Worm (Caenorhabditis elegans) whole organism, L4 larva: Measurements from ENCODE around the gene F29A7.4.

Experiments used
- D1046.2 ChIP-seq: fragments of 200-800 bp; sonication (Bioruptor generic); IDR thresholded peaks from 2 replicates; pipeline ENCODE4 v1.3.6; 2022; ENCODE audit warnings: missing genetic modification characterization, missing compliant biosample characterization
- F44E2.7 ChIP-seq: fragments of 200-800 bp; sonication (Bioruptor generic); IDR thresholded peaks from 2 replicates; pipeline ENCODE4 v2.1.2; 2022; ENCODE audit warnings: missing genetic modification characterization, missing compliant biosample characterization
- F49E8.2 ChIP-seq: sonication (generic microtip); optimal IDR thresholded peaks from 2 replicates; lab custom pipeline; 2016; ENCODE audit warnings: missing compliant biosample characterization, mild to moderate bottlenecking, missing genetic modification characterization, borderline replicate concordance
- T20F7.1 ChIP-seq: fragments of 200-800 bp; sonication (Bioruptor generic); optimal IDR thresholded peaks from 2 replicates; lab custom pipeline; 2018; ENCODE audit warnings: mild to moderate bottlenecking, missing genetic modification characterization, missing compliant biosample characterization
- ZK337.2 ChIP-seq: fragments of 200-800 bp; sonication (Bioruptor generic); IDR thresholded peaks from 2 replicates; pipeline ENCODE4 v1.3.6; 2022; ENCODE audit warnings: missing genetic modification reagents, missing genetic modification characterization, missing compliant biosample characterization
- aha-1 ChIP-seq: fragments of 150-350 bp; peaks from one replicate; lab custom pipeline; 2014; ENCODE audit warnings: missing biosample characterization, missing genetic modification characterization
- aly-2 ChIP-seq: sonication (generic microtip); optimal IDR thresholded peaks from 2 replicates; lab custom pipeline; 2018; ENCODE audit warnings: missing biosample characterization, missing genetic modification characterization
- ceh-20 ChIP-seq: fragments of 200-800 bp; sonication (Bioruptor generic); IDR thresholded peaks from 2 replicates; pipeline ENCODE4 v1.3.6; 2022; ENCODE audit warnings: missing genetic modification reagents, missing genetic modification characterization, missing compliant biosample characterization
- ceh-32 ChIP-seq: sonication (generic microtip); optimal IDR thresholded peaks from 2 replicates; lab custom pipeline; 2016; ENCODE audit warnings: mild to moderate bottlenecking, missing genetic modification characterization, missing compliant biosample characterization; ENCODE audit not compliant: poor library complexity
- daf-16 ChIP-seq, 3 experiments: sonication (generic microtip); optimal IDR thresholded peaks; 2 replicates each; lab custom pipeline; 2016 to 2017; ENCODE audit warnings: missing genetic modification characterization in 3 of 3, missing genetic modification reagents in 3 of 3, mild to moderate bottlenecking in 2 of 3, missing compliant biosample characterization in 2 of 3, missing biosample characterization in 1 of 3, moderate library complexity in 1 of 3
- dmd-6 ChIP-seq: fragments of 200-800 bp; sonication (Bioruptor generic); IDR thresholded peaks from 2 replicates; pipeline ENCODE4 v1.3.6; 2022; ENCODE audit warnings: missing genetic modification reagents, missing genetic modification characterization, missing compliant biosample characterization
- dmd-8 ChIP-seq: fragments of 200-800 bp; sonication (Bioruptor generic); IDR thresholded peaks from 2 replicates; pipeline ENCODE4 v1.3.6; 2022; ENCODE audit warnings: missing genetic modification characterization, missing compliant biosample characterization
- dmd-9 ChIP-seq: fragments of 200-800 bp; sonication (Bioruptor generic); IDR thresholded peaks from 2 replicates; pipeline ENCODE4 v1.3.6; 2022; ENCODE audit warnings: missing genetic modification reagents, missing genetic modification characterization, missing compliant biosample characterization
- dpl-1 ChIP-seq: fragments of 150-350 bp; optimal IDR thresholded peaks from 2 replicates; lab custom pipeline; 2014; ENCODE audit warnings: missing biosample characterization, missing genetic modification reagents, missing genetic modification characterization
- duxl-1 ChIP-seq: sonication (generic microtip); optimal IDR thresholded peaks from 2 replicates; lab custom pipeline; 2016; ENCODE audit warnings: mild to moderate bottlenecking, missing genetic modification characterization, moderate library complexity, missing compliant biosample characterization; ENCODE audit not compliant: poor library complexity
- fkh-10 ChIP-seq: fragments of 150-350 bp; optimal IDR thresholded peaks from 2 replicates; lab custom pipeline; 2014; ENCODE audit warnings: missing biosample characterization, missing genetic modification reagents, missing genetic modification characterization
- gei-8 ChIP-seq: fragments of 200-800 bp; sonication (Bioruptor generic); optimal IDR thresholded peaks from 2 replicates; lab custom pipeline; 2018; ENCODE audit warnings: mild to moderate bottlenecking, missing genetic modification characterization, missing compliant biosample characterization
- lim-7 ChIP-seq: fragments of 200-800 bp; sonication (Bioruptor generic); IDR thresholded peaks from 2 replicates; pipeline ENCODE4 v1.3.6; 2022; ENCODE audit warnings: missing genetic modification characterization, missing compliant biosample characterization
- lin-38 ChIP-seq: fragments of 200-800 bp; sonication (Bioruptor generic); IDR thresholded peaks from 2 replicates; pipeline ENCODE4 v1.3.6; 2022; ENCODE audit warnings: missing genetic modification reagents, missing genetic modification characterization, missing compliant biosample characterization
- mdl-1 ChIP-seq, 2 experiments: fragments of 150-350 bp in 1 of 2; sonication (generic microtip) in 1 of 2; optimal IDR thresholded peaks; 2 replicates each; lab custom pipeline; 2014 to 2017; ENCODE audit warnings: missing biosample characterization in 2 of 2, missing genetic modification characterization in 2 of 2
- mep-1 ChIP-seq: fragments of 150-350 bp; sonication (generic microtip); optimal IDR thresholded peaks from 3 replicates; lab custom pipeline; 2014; ENCODE audit warnings: missing biosample characterization, missing genetic modification characterization
- nhr-10 ChIP-seq: fragments of 150-350 bp; optimal IDR thresholded peaks from 2 replicates; lab custom pipeline; 2014; ENCODE audit warnings: missing biosample characterization, missing genetic modification characterization
- nhr-28 ChIP-seq: fragments of 150-350 bp; optimal IDR thresholded peaks from 2 replicates; lab custom pipeline; 2014; ENCODE audit warnings: missing biosample characterization, missing genetic modification characterization
- nhr-41 ChIP-seq: fragments of 200-800 bp; sonication (Bioruptor generic); IDR thresholded peaks from 2 replicates; pipeline ENCODE4 v1.3.6; 2022; ENCODE audit warnings: missing genetic modification reagents, missing genetic modification characterization, missing compliant biosample characterization
- nhr-77 ChIP-seq: fragments of 150-350 bp; optimal IDR thresholded peaks from 2 replicates; lab custom pipeline; 2014; ENCODE audit warnings: missing biosample characterization, missing genetic modification characterization
- php-3 ChIP-seq: fragments of 200-800 bp; sonication (Bioruptor generic); IDR thresholded peaks from 2 replicates; pipeline ENCODE4 v1.3.6; 2022; ENCODE audit warnings: missing genetic modification reagents, missing genetic modification characterization, missing compliant biosample characterization
- sdz-12 ChIP-seq: fragments of 200-800 bp; sonication (Bioruptor generic); optimal IDR thresholded peaks from 2 replicates; lab custom pipeline; 2018; ENCODE audit warnings: mild to moderate bottlenecking, missing genetic modification characterization, missing compliant biosample characterization
- set-16 ChIP-seq: fragments of 200-800 bp; sonication (Bioruptor generic); IDR thresholded peaks from 2 replicates; pipeline ENCODE4 v1.3.6; 2022; ENCODE audit warnings: missing genetic modification reagents, missing genetic modification characterization, missing compliant biosample characterization
- skn-1 ChIP-seq: fragments of 150-350 bp; optimal IDR thresholded peaks from 2 replicates; lab custom pipeline; 2014; ENCODE audit warnings: missing biosample characterization, missing genetic modification characterization
- snpc-1.2 ChIP-seq: fragments of 200-800 bp; sonication (Bioruptor generic); IDR thresholded peaks from 2 replicates; pipeline ENCODE4 v1.3.6; 2022; ENCODE audit warnings: missing genetic modification reagents, missing genetic modification characterization, missing compliant biosample characterization
- unc-130 ChIP-seq: sonication (generic microtip); optimal IDR thresholded peaks from 2 replicates; lab custom pipeline; 2016; ENCODE audit warnings: missing genetic modification reagents, missing genetic modification characterization, missing compliant biosample characterization
- unc-62 ChIP-seq, 3 experiments: fragments of 150-350 bp in 1 of 3; sonication (generic microtip); optimal IDR thresholded peaks in 2 of 3; peaks in 1 of 3; 1 replicate in 1 of 3; 2 replicates in 2 of 3; lab custom pipeline; 2014 to 2017; ENCODE audit warnings: missing biosample characterization in 3 of 3, missing genetic modification characterization in 3 of 3, missing genetic modification reagents in 3 of 3, missing genotype in 1 of 3
- zip-11 ChIP-seq: fragments of 200-800 bp; sonication (Bioruptor generic); IDR thresholded peaks from 2 replicates; pipeline ENCODE4 v1.3.6; 2022; ENCODE audit warnings: missing genetic modification characterization, missing compliant biosample characterization

Gene F29A7.4

ce11 chrII:2707872-2708271 lies 41.9 kb upstream of the F29A7.4 start, which contains the start of gene Y47G7B.2 (continued):
- TF ChIP-seq ceh-20 (no peak), lim-7 (GFP tag; lab: Robert Waterston, UW) (no peak), gei-8 (GFP tag; lab: Kevin White, UChicago) (no peak), mdl-1 (tag; optimal IDR thresholded peaks at IDR 0.05; lab: Kevin White, UChicago) (no peak), ZK337.2 (GFP tag; lab: Robert Waterston, UW) (no peak), duxl-1 (tag; lab: Kevin White, UChicago) (peak; percentile 90)

ce11 chrII:2709942-2710341 lies 39.9 kb upstream of the F29A7.4 start, which contains the start of gene T05A8.1:
Gene T05A8.1, minus strand, starts transcription at chrII:2710042.
- no peak for TF ChIP-seq dpl-1 (GFP tag; lab: Kevin White, UChicago)
- no peak for TF ChIP-seq dmd-6
- no peak for TF ChIP-seq skn-1
- no peak for TF ChIP-seq ceh-32 (tag; lab: Kevin White, UChicago)
- no peak for TF ChIP-seq D1046.2
- TF ChIP-seq snpc-1.2 (GFP tag; lab: Robert Waterston, UW) = no peak
- no peak for TF ChIP-seq T20F7.1 (GFP tag; lab: Kevin White, UChicago)
- TF ChIP-seq daf-16 (GFP tag; optimal IDR thresholded peaks at IDR 0.05; lab: Kevin White, UChicago) = no peak
- no peak for TF ChIP-seq daf-16 (tag; optimal IDR thresholded peaks at IDR 0.05; lab: Kevin White, UChicago)
- TF ChIP-seq nhr-28 (tag; lab: Kevin White, UChicago) = no peak
- TF ChIP-seq F49E8.2 = no peak
- TF ChIP-seq mep-1 (tag; lab: Kevin White, UChicago) = no peak

- TF ChIP-seq F49E8.2 (no peak), unc-130 (GFP tag; lab: Kevin White, UChicago) (no peak), unc-62 (GFP tag; optimal IDR thresholded peaks at IDR 0.05 in 1 of 2; lab: Kevin White, UChicago) (peak in 1 of 2 experiments; percentile 35), unc-62 (tag; optimal IDR thresholded peaks at IDR 0.05; lab: Kevin White, UChicago) (no peak)
Measured at ce11 chrII:2710919-2711318, 38.9 kb upstream of the F29A7.4 start, which contains the start of gene T05A8.2. Gene T05A8.2, minus strand, starts transcription at chrII:2711019.

ce11 chrII:2717335-2717734 lies 32.5 kb upstream of the F29A7.4 start, which contains the start of gene T05A8.3:
Gene T05A8.3, minus strand, starts transcription at chrII:2717435.
- TF ChIP-seq aha-1 = peak; percentile 12
- TF ChIP-seq zip-11 (GFP tag; lab: Robert Waterston, UW) = no peak
- 0 out of 2 replicates have a peak, but pooled peaks have one; percentile 1 for TF ChIP-seq set-16 (GFP tag; lab: Robert Waterston, UW)
- TF ChIP-seq, all 104 proteins: peak for 2

ce11 chrII:2719212-2719611 lies 30.6 kb upstream of the F29A7.4 start:
- TF ChIP-seq sdz-12 (GFP tag; lab: Kevin White, UChicago) = no peak
- TF ChIP-seq snpc-1.2 (GFP tag; lab: Robert Waterston, UW) = 0 out of 2 replicates have a peak, but pooled peaks have one; percentile 22
- peak in 1 of 2 experiments; percentile 28 for TF ChIP-seq unc-62 (GFP tag; optimal IDR thresholded peaks at IDR 0.05 in 1 of 2; lab: Kevin White, UChicago)
- no peak for TF ChIP-seq unc-62 (tag; optimal IDR thresholded peaks at IDR 0.05; lab: Kevin White, UChicago)
- peak; percentile 87 for TF ChIP-seq set-16 (GFP tag; lab: Robert Waterston, UW)
- TF ChIP-seq F44E2.7 (GFP tag; lab: Robert Waterston, UW) = no peak
- no peak for TF ChIP-seq dmd-9 (GFP tag; lab: Robert Waterston, UW)
- TF ChIP-seq unc-130 (GFP tag; lab: Kevin White, UChicago) = no peak
- no peak for TF ChIP-seq nhr-41 (GFP tag; lab: Robert Waterston, UW)
- no peak for TF ChIP-seq lin-38

- TF ChIP-seq nhr-77 (tag; lab: Kevin White, UChicago) (no peak), nhr-10 (no peak), dmd-8 (no peak), php-3 (GFP tag; lab: Robert Waterston, UW) (no peak), fkh-10 (GFP tag; lab: Kevin White, UChicago) (no peak), aly-2 (tag; lab: Kevin White, UChicago) (no peak), mdl-1 (tag; optimal IDR thresholded peaks at IDR 0.05; lab: Kevin White, UChicago) (no peak)
- TF ChIP-seq, all 104 proteins: peak for 0
Measured at ce11 chrII:2721992-2722391, 27.8 kb upstream of the F29A7.4 start.
